Fruit fly (Drosophila melanogaster) whole organism, wandering third instar larva: ENCODE measurements around the gene Cralbp.

Experiments
- Abd-B ChIP-seq: fragments of >200 bp; optimal IDR thresholded peaks from 2 replicates; lab custom pipeline; 2017; ENCODE audit warnings: missing biosample characterization, missing genetic modification characterization
- CG9705 ChIP-seq: fragments of 200-800 bp; sonication (Bioruptor generic); optimal IDR thresholded peaks from 2 replicates; lab custom pipeline; 2018; ENCODE audit warnings: missing biosample characterization, mild to moderate bottlenecking, missing genetic modification characterization
- CrebA ChIP-seq: fragments of 200-800 bp; sonication (Bioruptor generic); optimal IDR thresholded peaks from 2 replicates; lab custom pipeline; 2016; ENCODE audit warnings: missing biosample characterization, mild to moderate bottlenecking, missing genetic modification characterization, borderline replicate concordance
- Dfd ChIP-seq: fragments of >200 bp; optimal IDR thresholded peaks from 2 replicates; lab custom pipeline; 2017; ENCODE audit warnings: missing biosample characterization, missing genetic modification characterization
- Dif ChIP-seq: fragments of 200-275, 200-300 bp; sonication (Bioruptor generic); optimal IDR thresholded peaks from 2 replicates; lab custom pipeline; 2018; ENCODE audit warnings: missing biosample characterization, missing genetic modification characterization; ENCODE audit not compliant: partially characterized antibody
- HLH106 ChIP-seq: fragments of 200-800 bp; optimal IDR thresholded peaks from 3 replicates; lab custom pipeline; 2019; ENCODE audit warnings: missing biosample characterization, mild to moderate bottlenecking, missing genetic modification characterization, moderate library complexity
- Hnf4 ChIP-seq: fragments of 200-800 bp; sonication (Bioruptor generic); optimal IDR thresholded peaks from 2 replicates; lab custom pipeline; 2016; ENCODE audit warnings: missing biosample characterization, mild to moderate bottlenecking, missing genetic modification characterization
- Hr78 ChIP-seq: fragments of >200 bp; optimal IDR thresholded peaks from 2 replicates; lab custom pipeline; 2017; ENCODE audit warnings: missing biosample characterization, missing genetic modification characterization
- Hr83 ChIP-seq: fragments of 200-300 bp; sonication (Bioruptor generic); optimal IDR thresholded peaks from 2 replicates; lab custom pipeline; 2016; ENCODE audit warnings: missing biosample characterization, mild to moderate bottlenecking, missing genetic modification characterization, moderate library complexity; ENCODE audit not compliant: poor library complexity, severe bottlenecking
- Jra ChIP-seq: sonication (Bioruptor generic); optimal IDR thresholded peaks from 2 replicates; lab custom pipeline; 2016; ENCODE audit warnings: missing biosample characterization, missing genetic modification characterization
- Mio ChIP-seq: sonication (Bioruptor generic); optimal IDR thresholded peaks from 2 replicates; lab custom pipeline; 2016; ENCODE audit warnings: missing biosample characterization, missing genetic modification characterization
- Myc ChIP-seq: fragments of >200 bp; optimal IDR thresholded peaks from 2 replicates; lab custom pipeline; 2017
- N ChIP-seq: fragments of >200 bp; optimal IDR thresholded peaks from 2 replicates; lab custom pipeline; 2018; ENCODE audit warnings: missing biosample characterization, missing external identifiers, missing genetic modification characterization
- OdsH ChIP-seq: fragments of 200-800 bp; sonication (Bioruptor generic); optimal IDR thresholded peaks from 2 replicates; lab custom pipeline; 2016; ENCODE audit warnings: missing biosample characterization, mild to moderate bottlenecking, missing genetic modification characterization
- Sp1 ChIP-seq: fragments of 200-800 bp; sonication (Bioruptor generic); optimal IDR thresholded peaks from 3 replicates; lab custom pipeline; 2019; ENCODE audit warnings: missing biosample characterization, mild to moderate bottlenecking, missing genetic modification characterization, moderate library complexity
- Vsx2 ChIP-seq: fragments of 200-300, 225-300 bp; sonication (Bioruptor generic); optimal IDR thresholded peaks from 2 replicates; lab custom pipeline; 2018; ENCODE audit warnings: missing biosample characterization, missing genetic modification characterization; ENCODE audit not compliant: partially characterized antibody
- brk ChIP-seq: fragments of 200-800 bp; sonication (Bioruptor generic); optimal IDR thresholded peaks from 2 replicates; lab custom pipeline; 2016; ENCODE audit warnings: missing biosample characterization, mild to moderate bottlenecking, missing genetic modification characterization
- dl ChIP-seq, 2 experiments: fragments of 175-275, 200-275 bp in 1 of 2; fragments of 200-275 bp in 1 of 2; sonication (Bioruptor generic); optimal IDR thresholded peaks; lab custom pipeline; 2018; ENCODE audit warnings: mild to moderate bottlenecking in 2 of 2, missing biosample characterization in 2 of 2, missing genetic modification characterization in 2 of 2, moderate library complexity in 2 of 2; ENCODE audit not compliant: partially characterized antibody in 2 of 2, insufficient read depth in 1 of 2
- dmrt93B ChIP-seq: fragments of 200-800 bp; sonication (Bioruptor generic); optimal IDR thresholded peaks from 2 replicates; lab custom pipeline; 2018; ENCODE audit warnings: missing biosample characterization, mild to moderate bottlenecking, missing genetic modification characterization
- dsf ChIP-seq: sonication (Bioruptor generic); optimal IDR thresholded peaks from 2 replicates; lab custom pipeline; 2016; ENCODE audit warnings: missing biosample characterization, missing genetic modification characterization, borderline replicate concordance
- ey ChIP-seq: fragments of 200-800 bp; sonication (Bioruptor generic); optimal IDR thresholded peaks from 2 replicates; lab custom pipeline; 2016; ENCODE audit warnings: missing biosample characterization, missing genetic modification characterization
- fru ChIP-seq: fragments of 200-800 bp; sonication (Bioruptor generic); optimal IDR thresholded peaks from 3 replicates; lab custom pipeline; 2016; ENCODE audit warnings: missing biosample characterization, mild to moderate bottlenecking, missing genetic modification characterization
- h ChIP-seq: fragments of 200-800 bp; sonication (Bioruptor generic); optimal IDR thresholded peaks from 3 replicates; lab custom pipeline; 2016; ENCODE audit warnings: missing biosample characterization, mild to moderate bottlenecking, missing genetic modification characterization
- jim ChIP-seq: fragments of 175-275, 200-325 bp; sonication (Bioruptor generic); optimal IDR thresholded peaks from 2 replicates; lab custom pipeline; 2016; ENCODE audit warnings: missing biosample characterization, mild to moderate bottlenecking, missing genetic modification characterization
- pan ChIP-seq: fragments of >200 bp; optimal IDR thresholded peaks from 2 replicates; lab custom pipeline; 2017
- psq ChIP-seq: fragments of 200-800 bp; sonication (Bioruptor generic); optimal IDR thresholded peaks from 3 replicates; lab custom pipeline; 2017; ENCODE audit warnings: missing biosample characterization, mild to moderate bottlenecking, missing genetic modification characterization, moderate library complexity
- sage ChIP-seq: fragments of 200-800 bp; sonication (Bioruptor generic); optimal IDR thresholded peaks from 2 replicates; lab custom pipeline; 2016; ENCODE audit warnings: missing biosample characterization, mild to moderate bottlenecking, missing genetic modification characterization
- sv ChIP-seq: fragments of 200-800 bp; sonication (Bioruptor generic); optimal IDR thresholded peaks from 3 replicates; lab custom pipeline; 2016; ENCODE audit warnings: missing biosample characterization, missing genetic modification characterization
- tai ChIP-seq: sonication (Bioruptor generic); optimal IDR thresholded peaks from 2 replicates; lab custom pipeline; 2016; ENCODE audit warnings: missing biosample characterization, missing genetic modification characterization
- usp ChIP-seq: fragments of >200 bp; optimal IDR thresholded peaks from 2 replicates; lab custom pipeline; 2017; ENCODE audit warnings: missing biosample characterization, missing genetic modification characterization
- woc ChIP-seq: sonication (Bioruptor generic); optimal IDR thresholded peaks from 2 replicates; lab custom pipeline; 2016; ENCODE audit warnings: missing biosample characterization, mild to moderate bottlenecking, missing genetic modification characterization

Gene Cralbp

DNA sequence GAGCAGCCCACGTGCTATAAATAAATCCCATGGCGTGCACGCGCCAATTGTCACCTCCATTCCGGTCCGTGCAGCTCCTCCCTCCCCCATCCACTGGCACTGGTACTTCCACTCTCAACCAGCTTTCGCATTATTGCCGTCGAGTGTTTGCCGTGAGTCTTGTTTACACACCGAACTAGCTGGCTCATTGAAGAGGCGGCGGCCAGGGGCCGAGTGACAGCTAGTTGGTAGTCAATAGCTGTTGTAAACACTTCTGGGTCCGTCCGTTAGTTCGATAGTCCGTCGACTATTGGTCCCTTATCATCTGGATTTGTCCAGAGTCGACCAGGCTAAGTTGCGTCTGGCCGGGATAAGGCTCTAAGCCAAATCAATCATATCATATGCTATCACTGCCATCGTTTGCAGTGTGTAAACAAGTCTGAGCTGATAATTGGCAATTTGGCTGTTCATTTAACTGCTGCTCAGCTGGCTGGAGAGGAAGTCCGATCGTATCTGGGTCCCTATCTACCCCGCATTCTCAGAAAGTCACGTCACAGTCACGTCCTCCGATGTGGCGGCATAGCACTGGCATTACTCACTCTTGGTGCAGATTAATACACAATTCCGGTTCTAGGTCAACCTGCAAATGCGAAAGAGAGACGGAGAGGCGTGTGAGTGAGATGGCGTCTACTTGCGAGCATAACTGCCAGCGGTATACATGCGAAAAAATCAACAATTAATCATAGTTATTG, 21.0 kb upstream of the Cralbp start:
- TF ChIP-seq Abd-B (no peak), dsf (no peak), HLH106 (tag; lab: Kevin White, UChicago) (no peak), N (GFP tag; lab: Kevin White, UChicago) (no peak), Mio (GFP tag; lab: Kevin White, UChicago) (no peak), Hnf4 (GFP tag; lab: Kevin White, UChicago) (no peak), brk (GFP tag; lab: Kevin White, UChicago) (no peak), Myc (lab: Kevin White, UChicago) (no peak), psq (GFP tag; lab: Kevin White, UChicago) (no peak), fru (GFP tag; lab: Kevin White, UChicago) (no peak), Hr78 (GFP tag; lab: Kevin White, UChicago) (no peak), sage (GFP tag; lab: Kevin White, UChicago) (no peak), woc (no peak), Hr83 (GFP tag; lab: Kevin White, UChicago) (no peak), Jra (no peak), Vsx2 (GFP tag; lab: Kevin White, UChicago) (no peak), ey (no peak), OdsH (no peak), usp (GFP tag; lab: Kevin White, UChicago) (no peak), Dif (GFP tag; lab: Kevin White, UChicago) (no peak)

DNA sequence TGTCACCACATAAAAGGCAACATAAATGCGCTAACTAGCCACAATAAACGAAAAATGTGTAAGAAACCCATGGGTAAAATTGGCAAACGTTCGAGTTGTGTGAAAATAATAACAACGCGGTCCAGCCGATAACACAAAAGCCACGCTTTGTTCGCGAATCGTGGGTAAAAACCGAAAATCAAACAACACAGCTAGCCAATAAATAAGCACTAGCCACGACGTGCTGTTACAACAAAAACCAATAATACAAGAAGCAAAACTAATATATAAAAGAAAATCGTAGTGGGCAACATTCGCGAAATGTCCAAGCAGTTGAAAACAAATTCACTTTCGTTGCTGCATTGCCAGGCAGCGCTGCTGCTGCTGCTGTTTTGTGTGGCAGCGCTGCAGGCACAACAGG, 16.2 kb upstream of the Cralbp start, which contains the start of gene CG42272:
Gene CG42272, plus strand, starts transcription at position 301 of the 400 bp plus-strand sequence.
- TF ChIP-seq dl (GFP tag; optimal IDR thresholded peaks at IDR 0.05; lab: Kevin White, UChicago; ENCODE audit: insufficient read depth in 1 of 2, partially characterized antibody in 2 of 2) = no peak
- no peak for TF ChIP-seq sv (GFP tag; lab: Kevin White, UChicago)
- TF ChIP-seq Mio (GFP tag; lab: Kevin White, UChicago) = no peak
- no peak for TF ChIP-seq Hr78 (GFP tag; lab: Kevin White, UChicago)
- no peak for TF ChIP-seq Dfd (GFP tag; lab: Kevin White, UChicago)
- TF ChIP-seq Sp1 = no peak
- no peak for TF ChIP-seq Vsx2 (GFP tag; lab: Kevin White, UChicago)
- TF ChIP-seq Abd-B = no peak
- no peak for TF ChIP-seq jim (GFP tag; lab: Kevin White, UChicago)
- no peak for TF ChIP-seq Myc (lab: Kevin White, UChicago)
- no peak for TF ChIP-seq usp (GFP tag; lab: Kevin White, UChicago)
- TF ChIP-seq tai (GFP tag; lab: Kevin White, UChicago) = no peak
- TF ChIP-seq Hnf4 (GFP tag; lab: Kevin White, UChicago) = no peak
- no peak for TF ChIP-seq dsf
- TF ChIP-seq ey = no peak
- TF ChIP-seq Jra = no peak
- no peak for TF ChIP-seq dmrt93B (GFP tag; lab: Kevin White, UChicago)
- TF ChIP-seq CrebA (GFP tag; lab: Kevin White, UChicago) = no peak
- no peak for TF ChIP-seq pan (lab: Kevin White, UChicago)

DNA sequence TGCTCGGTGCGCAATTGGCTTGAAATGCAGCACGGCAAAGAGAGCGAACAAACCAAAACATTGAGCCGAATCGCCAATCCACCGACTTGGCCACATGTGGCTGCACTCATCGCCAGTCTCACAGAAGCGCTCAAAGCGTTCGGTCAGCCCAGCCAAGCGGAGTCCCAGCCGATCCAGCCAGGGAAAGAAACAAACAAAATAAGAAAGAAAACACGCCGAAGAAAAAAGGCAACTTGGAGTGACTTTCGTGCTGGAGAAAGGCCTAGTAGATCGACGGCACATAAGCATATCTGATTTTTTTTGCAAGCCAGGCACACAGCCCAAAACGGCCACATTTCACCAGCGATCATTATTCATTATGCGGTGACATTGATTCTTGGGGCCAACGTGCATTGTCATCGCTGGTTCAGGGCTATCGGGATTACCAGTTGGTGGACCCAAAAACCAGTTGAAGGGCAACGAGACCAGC, 15.6 kb upstream of the Cralbp start:
- TF ChIP-seq CG9705 (GFP tag; lab: Kevin White, UChicago) (no peak), Sp1 (peak; percentile 41), psq (GFP tag; lab: Kevin White, UChicago) (peak; percentile 16)

DNA sequence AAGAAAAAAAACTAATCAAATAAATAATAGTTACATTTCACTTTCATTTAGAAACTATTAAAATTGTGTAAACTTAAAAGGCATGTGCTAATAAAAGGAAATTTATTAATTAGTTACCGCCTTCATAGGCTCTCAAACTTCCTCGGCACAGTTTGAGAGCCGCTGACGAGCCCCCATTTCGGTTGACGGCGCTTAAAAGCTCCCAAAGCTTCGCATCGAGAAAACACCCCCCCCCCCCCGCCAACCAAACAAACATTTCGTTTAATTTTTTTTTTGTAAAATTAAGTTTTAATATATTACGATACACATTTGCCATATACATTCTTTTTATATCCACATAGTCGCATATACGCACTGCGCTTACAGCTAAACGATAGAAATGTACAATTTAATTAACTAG, 10.8 kb upstream of the Cralbp start:
- no peak for TF ChIP-seq h (GFP tag; lab: Kevin White, UChicago)
- TF ChIP-seq Myc (lab: Kevin White, UChicago) = peak; percentile 15
